Worm (Caenorhabditis elegans): Measurements from ENCODE around the gene srd-51.
A peak's percentile ranks its signal among the peaks of the same experiment; 100 is the strongest.

DNA sequence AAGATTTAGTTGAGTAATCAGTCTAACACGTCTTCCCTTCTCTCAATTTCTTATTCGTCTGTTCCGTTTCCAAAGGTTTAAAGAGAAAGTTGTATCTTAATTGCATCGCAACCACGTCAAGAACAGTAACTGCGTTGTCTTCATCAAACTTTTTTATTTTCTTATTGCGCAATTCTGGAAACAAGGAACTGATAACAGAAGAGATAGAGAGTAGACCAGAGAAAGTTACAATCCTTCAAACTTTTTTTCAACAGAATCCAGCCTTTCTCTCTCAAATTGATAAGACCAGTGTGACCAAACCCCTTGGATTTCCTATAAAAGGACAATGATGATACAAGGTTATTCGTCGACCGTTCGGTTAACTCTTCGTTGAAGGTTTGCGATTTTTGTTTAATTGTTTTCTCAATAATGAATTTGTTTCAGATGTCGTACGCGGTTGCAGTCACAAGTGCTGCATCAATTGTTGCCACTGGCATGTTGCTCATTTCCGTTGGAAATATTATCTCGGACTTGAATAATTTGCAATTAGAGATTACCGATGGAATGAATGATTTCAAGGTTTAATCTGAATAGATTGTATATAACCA lies 15.6 kb downstream of the srd-51 start, which contains the start of gene col-184:
- TF ChIP-seq unc-39 (tag; optimal IDR thresholded peaks at IDR 0.05) (no peak), ceh-20 (GFP tag; IDR thresholded peaks at IDR 0.05) (0 out of 2 replicates have a peak, but pooled peaks have one; percentile 31), cey-2 (tag; optimal IDR thresholded peaks at IDR 0.05; ENCODE audit: borderline replicate concordance, insufficient read depth) (no peak), nhr-42 (GFP tag; IDR thresholded peaks at IDR 0.05) (no peak), fos-1 (tag; optimal IDR thresholded peaks at IDR 0.05) (no peak), nhr-11 (tag; optimal IDR thresholded peaks at IDR 0.05) (no peak), snpc-4 (tag; optimal IDR thresholded peaks at IDR 0.05) (no peak), lin-13 (GFP tag; optimal IDR thresholded peaks at IDR 0.05) (no peak), ama-1 (optimal IDR thresholded peaks at IDR 0.05) (no peak), duxl-1 (tag; optimal IDR thresholded peaks at IDR 0.05; ENCODE audit: poor library complexity) (no peak)

Measured in whole organism, L4 larva.